Fruit fly (Drosophila melanogaster) S2 (cell line): ENCODE results near the gene Rbcn-3A.

Experiments used
- CG8478 ChIP-seq: fragments of >200 bp; optimal IDR thresholded peaks from 2 replicates; lab custom pipeline; 2018
- CTCF ChIP-seq, 2 experiments: fragments of >200 bp; optimal IDR thresholded peaks; 2 replicates each; lab custom pipeline; 2018

dm6 chrX:6264456-6264855, 9.2 kb upstream of the Rbcn-3A start:
- TF ChIP-seq CG8478 (no peak), CTCF (optimal IDR thresholded peaks at IDR 0.05; lab: Kevin White, UChicago) (no peak)
